Fruit fly (Drosophila melanogaster): ENCODE data around the gene CG32085.
A peak's percentile ranks its signal among the peaks of the same experiment; 100 is the strongest.

CG32085 gene

DNA sequence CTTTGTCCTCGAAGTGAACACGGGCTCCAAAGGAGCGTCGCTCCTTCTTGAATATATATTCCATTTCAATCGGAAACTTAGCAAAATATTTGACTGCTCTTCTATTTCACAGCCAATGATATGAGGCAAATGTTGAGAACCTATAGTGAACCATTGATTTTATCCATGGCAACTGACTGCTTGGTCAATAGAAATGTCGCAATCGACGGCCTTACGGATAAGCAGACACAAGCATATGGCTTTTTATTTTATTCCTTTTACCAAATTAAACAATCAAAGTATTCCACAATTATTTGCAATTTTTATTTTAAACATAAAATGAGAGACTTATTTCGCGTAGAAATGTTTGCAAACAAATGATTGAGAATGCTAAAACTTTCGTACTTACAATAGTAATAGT lies 19.0 kb upstream of the CG32085 start, which contains the start of gene Dnai2:
TSS of gene Dnai2 (minus strand) at position 101 of the 400 bp plus-strand sequence.
- TF ChIP-seq Smox (GFP tag; optimal IDR thresholded peaks at IDR 0.05) (no peak), CG7368 (GFP tag; optimal IDR thresholded peaks at IDR 0.05) (no peak), Gug (GFP tag; IDR thresholded peaks at IDR 0.05) (no peak), CG9139 (GFP tag; optimal IDR thresholded peaks at IDR 0.05) (no peak), CG3919 (GFP tag; optimal IDR thresholded peaks at IDR 0.05) (no peak), Ets96B (tag; optimal IDR thresholded peaks at IDR 0.05) (no peak), CG16779 (tag; optimal IDR thresholded peaks at IDR 0.05) (no peak), CG15336 (GFP tag; IDR thresholded peaks at IDR 0.05) (no peak), net (GFP tag; optimal IDR thresholded peaks at IDR 0.05) (no peak), OdsH (GFP tag; optimal IDR thresholded peaks at IDR 0.05) (no peak), dac (GFP tag; optimal IDR thresholded peaks at IDR 0.05) (no peak), Met (GFP tag; optimal IDR thresholded peaks at IDR 0.05) (no peak), eg (GFP tag; IDR thresholded peaks at IDR 0.05) (no peak), fkh (GFP tag; optimal IDR thresholded peaks at IDR 0.05) (no peak), Hr39 (GFP tag; optimal IDR thresholded peaks at IDR 0.05) (no peak), CG10631 (GFP tag; optimal IDR thresholded peaks at IDR 0.05) (no peak), CG1621 (tag; optimal IDR thresholded peaks at IDR 0.05) (no peak), esn (GFP tag; optimal IDR thresholded peaks at IDR 0.05) (no peak)

DNA sequence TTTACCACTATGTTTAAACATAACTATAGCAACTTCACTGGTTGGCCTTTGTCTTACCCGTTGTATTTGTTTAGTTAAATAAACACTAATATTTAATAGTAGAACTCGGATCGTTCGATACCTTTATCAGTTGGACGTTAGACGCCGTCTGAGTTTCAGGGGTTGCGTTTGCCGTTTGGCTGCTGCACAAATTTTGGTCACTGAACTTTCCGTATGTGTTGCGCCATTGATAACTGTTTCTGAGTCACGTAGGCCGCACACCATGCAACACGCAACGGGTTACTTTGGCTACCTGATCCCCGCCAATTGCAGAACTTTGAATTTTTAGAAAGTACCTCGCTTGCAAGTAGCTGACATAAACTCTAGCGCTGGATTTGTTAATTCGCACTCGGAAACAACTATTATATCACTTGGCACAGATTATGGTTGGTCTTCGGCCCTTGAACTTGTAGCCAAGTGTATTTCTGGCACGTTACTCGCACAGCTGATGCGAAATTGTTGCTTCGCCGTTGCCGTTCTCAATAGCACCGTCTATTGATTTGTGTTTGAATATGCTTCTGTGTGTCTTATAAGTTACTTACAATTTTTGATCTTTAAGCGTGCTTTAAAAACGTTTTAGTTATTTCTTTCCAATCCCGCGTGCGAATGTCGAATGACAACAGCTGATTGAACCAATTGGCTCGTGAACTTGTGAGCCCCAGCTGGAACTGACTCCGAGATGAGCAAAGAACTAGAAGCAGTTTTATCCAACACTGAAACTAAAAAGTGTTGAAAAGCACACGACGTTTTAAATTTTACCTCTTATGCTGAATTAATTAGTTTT lies 16.4 kb upstream of the CG32085 start, which contains the start of gene Dph1:
TSS of gene Dph1 (minus strand) at position 670 of the 823 bp plus-strand sequence.
- TF ChIP-seq CG6792 (GFP tag; optimal IDR thresholded peaks at IDR 0.05) (peak; percentile 92), ss (GFP tag; optimal IDR thresholded peaks at IDR 0.05) (peak; percentile 94 to 96), CG8319 (GFP tag; optimal IDR thresholded peaks at IDR 0.05) (peak; percentile 65), Met (GFP tag; optimal IDR thresholded peaks at IDR 0.05) (peak; percentile 94), CG9139 (GFP tag; optimal IDR thresholded peaks at IDR 0.05) (peak; percentile 92), Hr39 (GFP tag; optimal IDR thresholded peaks at IDR 0.05) (peak; percentile 89), CG32006 (GFP tag; optimal IDR thresholded peaks at IDR 0.05) (peak; percentile 94), dac (GFP tag; optimal IDR thresholded peaks at IDR 0.05) (peak; percentile 90), salr (GFP tag; optimal IDR thresholded peaks at IDR 0.05) (peak; percentile 86 to 87), fd85E (GFP tag; optimal IDR thresholded peaks at IDR 0.05) (peak; percentile 88), CG10631 (GFP tag; optimal IDR thresholded peaks at IDR 0.05) (peak; percentile 85), cyc (GFP tag; optimal IDR thresholded peaks at IDR 0.05) (peak; percentile 86), topi (GFP tag; optimal IDR thresholded peaks at IDR 0.05) (peak; percentile 93), pdm3 (GFP tag; optimal IDR thresholded peaks at IDR 0.05) (peak; percentile 91), svp (GFP tag) (peak; percentile 97), acj6 (GFP tag; optimal IDR thresholded peaks at IDR 0.05) (peak; percentile 90), CG6854 (GFP tag; optimal IDR thresholded peaks at IDR 0.05) (peak; percentile 87), OdsH (GFP tag; optimal IDR thresholded peaks at IDR 0.05) (peak; percentile 92), Sox102F (GFP tag; optimal IDR thresholded peaks at IDR 0.05) (peak; percentile 92), spab (GFP tag; optimal IDR thresholded peaks at IDR 0.05) (peak; percentile 83), CG15336 (GFP tag; IDR thresholded peaks at IDR 0.05) (peak; percentile 95), CG11902 (GFP tag; optimal IDR thresholded peaks at IDR 0.05) (peak; percentile 86), CG4318 (GFP tag; optimal IDR thresholded peaks at IDR 0.05) (peak; percentile 89), CG34406 (GFP tag; optimal IDR thresholded peaks at IDR 0.05) (peak; percentile 84), CG8632 (GFP tag; optimal IDR thresholded peaks at IDR 0.05) (peak; percentile 88), Eip78C (GFP tag) (peak; percentile 100), Sox14 (GFP tag; optimal IDR thresholded peaks at IDR 0.05) (peak; percentile 93), Blimp-1 (GFP tag; optimal IDR thresholded peaks at IDR 0.05) (peak; percentile 65), Hr4 (GFP tag; optimal IDR thresholded peaks at IDR 0.05) (peak; percentile 92), Gug (GFP tag; IDR thresholded peaks at IDR 0.05) (peak; percentile 90), lz (GFP tag; optimal IDR thresholded peaks at IDR 0.05) (peak; percentile 92), CG31627 (GFP tag; optimal IDR thresholded peaks at IDR 0.05) (peak; percentile 90), CG11762 (GFP tag; optimal IDR thresholded peaks at IDR 0.05; ENCODE audit: insufficient read depth) (peak; percentile 91), fd59A (GFP tag; optimal IDR thresholded peaks at IDR 0.05) (peak; percentile 81), Smox (GFP tag; optimal IDR thresholded peaks at IDR 0.05) (peak; percentile 90), Eip93F (GFP tag; optimal IDR thresholded peaks at IDR 0.05) (peak; percentile 19), Ets96B (tag; optimal IDR thresholded peaks at IDR 0.05) (peak; percentile 90), vri (GFP tag; optimal IDR thresholded peaks at IDR 0.05) (peak; percentile 95), Lpt (GFP tag; optimal IDR thresholded peaks at IDR 0.05) (peak; percentile 90)

Data from whole organism, prepupa.